Worm (Caenorhabditis elegans): Measurements from ENCODE around the gene K09C4.10.

ce11 chrX:3280130-3280529, at the start of gene K09C4.10:
- TF ChIP-seq tra-4 (tag; optimal IDR thresholded peaks at IDR 0.05) (no peak), ama-1 (optimal IDR thresholded peaks at IDR 0.05) (no peak), aly-1 (tag; optimal IDR thresholded peaks at IDR 0.05) (no peak), B0310.2 (tag; optimal IDR thresholded peaks at IDR 0.05) (no peak), hmbx-1 (tag; optimal IDR thresholded peaks at IDR 0.05) (no peak), flt-1 (GFP tag; IDR thresholded peaks at IDR 0.05) (no peak), ceh-36 (tag; optimal IDR thresholded peaks at IDR 0.05) (no peak), hnd-1 (tag; optimal IDR thresholded peaks at IDR 0.05) (no peak), scrt-1 (GFP tag; IDR thresholded peaks at IDR 0.05) (no peak), ceh-13 (GFP tag; optimal IDR thresholded peaks at IDR 0.05) (no peak), hmg-4 (GFP tag; optimal IDR thresholded peaks at IDR 0.05) (no peak), ets-7 (tag; optimal IDR thresholded peaks at IDR 0.05) (no peak)

Measured in whole organism, early embryonic.